Fruit fly (Drosophila melanogaster) whole organism, embryonic: ENCODE measurements around the gene Srp14.

Experiments
- Abd-B ChIP-seq: fragments of 200-800 bp; sonication (Bioruptor generic); optimal IDR thresholded peaks from 2 replicates; lab custom pipeline; 2018; ENCODE audit warnings: missing biosample characterization, mild to moderate bottlenecking, missing genetic modification characterization, moderate library complexity
- CG10209 ChIP-seq: fragments of 200-800 bp; sonication (Bioruptor generic); optimal IDR thresholded peaks from 3 replicates; lab custom pipeline; 2017; ENCODE audit warnings: missing biosample characterization, mild to moderate bottlenecking, missing genetic modification characterization, missing genetic modification reagents
- CG11085 ChIP-seq: fragments of 200-800 bp; sonication (Bioruptor generic); IDR thresholded peaks from 2 replicates; pipeline ENCODE4 v1.3.6; 2022; ENCODE audit warnings: missing biosample characterization, missing genetic modification characterization
- CG12104 ChIP-seq: fragments of 200-800 bp; sonication (Bioruptor generic); optimal IDR thresholded peaks from 3 replicates; lab custom pipeline; 2016; ENCODE audit warnings: missing biosample characterization, missing genetic modification characterization
- CG14860 ChIP-seq: fragments of 200-800 bp; sonication (Bioruptor generic); IDR thresholded peaks from 3 replicates; pipeline ENCODE4 v1.3.6; 2022; ENCODE audit warnings: missing biosample characterization, missing genetic modification characterization; ENCODE audit not compliant: partially characterized antibody
- CG15479 ChIP-seq: fragments of 200-800 bp; sonication (Bioruptor generic); optimal IDR thresholded peaks from 3 replicates; lab custom pipeline; 2019; ENCODE audit warnings: missing biosample characterization, mild to moderate bottlenecking, missing genetic modification characterization, moderate library complexity
- CG15514 ChIP-seq: fragments of 200-800 bp; sonication (Bioruptor generic); optimal IDR thresholded peaks from 3 replicates; lab custom pipeline; 2017; ENCODE audit warnings: missing biosample characterization, missing genetic modification characterization, mild to moderate bottlenecking, moderate library complexity, missing genetic modification reagents
- CG15601 ChIP-seq: fragments of 200-800 bp; sonication (Bioruptor generic); optimal IDR thresholded peaks from 3 replicates; lab custom pipeline; 2019; ENCODE audit warnings: missing biosample characterization, mild to moderate bottlenecking, missing genetic modification characterization, moderate library complexity
- CG1647 ChIP-seq: fragments of 200-800 bp; sonication (Bioruptor generic); optimal IDR thresholded peaks from 3 replicates; lab custom pipeline; 2016; ENCODE audit warnings: missing biosample characterization, missing genetic modification characterization
- CG16779 ChIP-seq: fragments of 200-800 bp; sonication (Bioruptor generic); IDR thresholded peaks from 2 replicates; pipeline ENCODE4 v1.3.6; 2022; ENCODE audit warnings: missing biosample characterization, missing genetic modification characterization
- CG2129 ChIP-seq: fragments of 200-800 bp; sonication (Bioruptor generic); IDR thresholded peaks from 2 replicates; pipeline ENCODE4 v1.3.6; 2022; ENCODE audit warnings: missing biosample characterization, missing genetic modification characterization; ENCODE audit not compliant: partially characterized antibody
- CG2875 ChIP-seq: fragments of 200-800 bp; sonication (Bioruptor generic); optimal IDR thresholded peaks from 2 replicates; lab custom pipeline; 2017; ENCODE audit warnings: missing biosample characterization, mild to moderate bottlenecking, missing genetic modification characterization, missing genetic modification reagents
- CG30403 ChIP-seq: fragments of 200-800 bp; sonication (Bioruptor generic); optimal IDR thresholded peaks from 3 replicates; lab custom pipeline; 2016; ENCODE audit warnings: missing biosample characterization, missing genetic modification characterization
- CG30431 ChIP-seq: fragments of 200-800 bp; sonication (Bioruptor generic); optimal IDR thresholded peaks from 2 replicates; lab custom pipeline; 2017; ENCODE audit warnings: missing biosample characterization, missing genetic modification characterization
- CG3995 ChIP-seq: fragments of 200-800 bp; sonication (Bioruptor generic); optimal IDR thresholded peaks from 3 replicates; lab custom pipeline; 2016; ENCODE audit warnings: missing biosample characterization, missing genetic modification characterization
- CG4404 ChIP-seq: fragments of 200-800 bp; sonication (Bioruptor generic); IDR thresholded peaks from 2 replicates; pipeline ENCODE4 v1.3.6; 2022; ENCODE audit warnings: missing biosample characterization, missing genetic modification characterization
- CG4424 ChIP-seq: fragments of 200-800 bp; sonication (Bioruptor generic); optimal IDR thresholded peaks from 3 replicates; lab custom pipeline; 2016; ENCODE audit warnings: missing biosample characterization, missing genetic modification characterization
- CG8290 ChIP-seq, 3 experiments: fragments of 200-800 bp; sonication (Bioruptor generic); optimal IDR thresholded peaks; 2 replicates each; lab custom pipeline; 2016 to 2019; ENCODE audit warnings: missing biosample characterization in 3 of 3, missing genetic modification characterization in 3 of 3, mild to moderate bottlenecking in 2 of 3, moderate library complexity in 1 of 3
- CG9727 ChIP-seq: fragments of 200-800 bp; sonication (Bioruptor generic); optimal IDR thresholded peaks from 3 replicates; lab custom pipeline; 2017; ENCODE audit warnings: missing biosample characterization, mild to moderate bottlenecking, missing genetic modification characterization
- CG9932 ChIP-seq: fragments of 200-800 bp; sonication (Bioruptor generic); IDR thresholded peaks from 2 replicates; pipeline ENCODE4 v1.3.6; 2022; ENCODE audit warnings: missing biosample characterization, missing genetic modification characterization
- D19B ChIP-seq: fragments of 200-800 bp; sonication (Bioruptor generic); optimal IDR thresholded peaks from 2 replicates; lab custom pipeline; 2017; ENCODE audit warnings: missing biosample characterization, mild to moderate bottlenecking, missing genetic modification characterization
- Drgx ChIP-seq: fragments of 200-800 bp; sonication (Bioruptor generic); IDR thresholded peaks from 2 replicates; pipeline ENCODE4 v1.3.6; 2022; ENCODE audit warnings: missing biosample characterization, missing genetic modification characterization
- Ets97D ChIP-seq: fragments of 200-800 bp; sonication (Bioruptor generic); optimal IDR thresholded peaks from 3 replicates; lab custom pipeline; 2016; ENCODE audit warnings: missing biosample characterization, missing genetic modification characterization
- HLH4C ChIP-seq: fragments of 200-800 bp; sonication (Bioruptor generic); IDR thresholded peaks from 3 replicates; pipeline ENCODE4 v1.3.6; 2022; ENCODE audit warnings: missing biosample characterization, missing genetic modification characterization; ENCODE audit not compliant: partially characterized antibody
- Hr78 ChIP-seq, 2 experiments: fragments of 200-800 bp in 1 of 2; fragments of >200 bp in 1 of 2; sonication (Bioruptor generic) in 1 of 2; optimal IDR thresholded peaks; 2 replicates each; lab custom pipeline; 2017 to 2019; ENCODE audit warnings: missing biosample characterization in 2 of 2, missing genetic modification characterization in 2 of 2, mild to moderate bottlenecking in 1 of 2, moderate library complexity in 1 of 2
- MESR4 ChIP-seq: fragments of 200-800 bp; sonication (Bioruptor generic); optimal IDR thresholded peaks from 2 replicates; lab custom pipeline; 2018; ENCODE audit warnings: missing biosample characterization, mild to moderate bottlenecking, missing genetic modification characterization, moderate library complexity
- Meics ChIP-seq: fragments of 200-800 bp; sonication (Bioruptor generic); optimal IDR thresholded peaks from 2 replicates; lab custom pipeline; 2017; ENCODE audit warnings: missing biosample characterization, mild to moderate bottlenecking, missing genetic modification characterization
- NC2β ChIP-seq: fragments of 200-800 bp; sonication (Bioruptor generic); optimal IDR thresholded peaks from 2 replicates; lab custom pipeline; 2016; ENCODE audit warnings: missing biosample characterization, missing genetic modification characterization
- Side ChIP-seq: fragments of 200-800 bp; sonication (Bioruptor generic); optimal IDR thresholded peaks from 2 replicates; lab custom pipeline; 2016; ENCODE audit warnings: missing biosample characterization, missing genetic modification characterization
- Ssrp ChIP-seq: fragments of 200-800 bp; sonication (Bioruptor generic); optimal IDR thresholded peaks from 2 replicates; lab custom pipeline; 2018; ENCODE audit warnings: missing biosample characterization, mild to moderate bottlenecking, missing genetic modification characterization, moderate library complexity
- Vsx1 ChIP-seq: fragments of 200-800 bp; sonication (Bioruptor generic); optimal IDR thresholded peaks from 2 replicates; lab custom pipeline; 2017; ENCODE audit warnings: missing biosample characterization, mild to moderate bottlenecking, missing genetic modification characterization, missing genetic modification reagents
- abd-A ChIP-seq: fragments of 200-800 bp; sonication (Bioruptor generic); optimal IDR thresholded peaks from 3 replicates; lab custom pipeline; 2019; ENCODE audit warnings: missing biosample characterization, mild to moderate bottlenecking, missing genetic modification characterization, moderate library complexity
- cad ChIP-seq: fragments of >200 bp; optimal IDR thresholded peaks from 2 replicates; lab custom pipeline; 2017; ENCODE audit warnings: missing biosample characterization, missing genetic modification characterization
- chn ChIP-seq: fragments of 200-800 bp; sonication (Bioruptor generic); optimal IDR thresholded peaks from 2 replicates; lab custom pipeline; 2016; ENCODE audit warnings: missing biosample characterization, missing genetic modification characterization
- dan ChIP-seq: fragments of 200-800 bp; sonication (Bioruptor generic); IDR thresholded peaks from 2 replicates; pipeline ENCODE4 v1.3.6; 2022; ENCODE audit warnings: missing biosample characterization, missing genetic modification characterization
- dmrt99B ChIP-seq: fragments of 200-800 bp; sonication (Bioruptor generic); optimal IDR thresholded peaks from 2 replicates; lab custom pipeline; 2018; ENCODE audit warnings: missing biosample characterization, mild to moderate bottlenecking, missing genetic modification characterization, moderate library complexity
- emc ChIP-seq: fragments of 200-800 bp; sonication (Bioruptor generic); optimal IDR thresholded peaks from 2 replicates; lab custom pipeline; 2016; ENCODE audit warnings: missing biosample characterization, missing genetic modification characterization
- gem ChIP-seq: fragments of 200-800 bp; sonication (Bioruptor generic); optimal IDR thresholded peaks from 2 replicates; lab custom pipeline; 2019; ENCODE audit warnings: missing biosample characterization, mild to moderate bottlenecking, missing genetic modification characterization, moderate library complexity
- gro ChIP-seq: fragments of 200-800 bp; sonication (Bioruptor generic); optimal IDR thresholded peaks from 2 replicates; lab custom pipeline; 2016; ENCODE audit warnings: missing biosample characterization, missing genetic modification characterization
- lilli ChIP-seq: fragments of 200-800 bp; sonication (Bioruptor generic); optimal IDR thresholded peaks from 3 replicates; lab custom pipeline; 2016; ENCODE audit warnings: missing biosample characterization, missing genetic modification characterization
- mirr ChIP-seq: fragments of 200-800 bp; sonication (Bioruptor generic); optimal IDR thresholded peaks from 3 replicates; lab custom pipeline; 2018; ENCODE audit warnings: missing biosample characterization, mild to moderate bottlenecking, missing genetic modification characterization
- ro ChIP-seq: fragments of 200-800 bp; sonication (Bioruptor generic); IDR thresholded peaks from 2 replicates; pipeline ENCODE4 v1.3.6; 2022; ENCODE audit warnings: missing biosample characterization, missing genetic modification characterization
- slou ChIP-seq: fragments of 200-800 bp; sonication (Bioruptor generic); optimal IDR thresholded peaks from 3 replicates; lab custom pipeline; 2016; ENCODE audit warnings: missing biosample characterization, missing genetic modification characterization
- sug ChIP-seq: fragments of 200-800 bp; optimal IDR thresholded peaks from 2 replicates; lab custom pipeline; 2019; ENCODE audit warnings: missing biosample characterization, mild to moderate bottlenecking, missing genetic modification characterization, moderate library complexity
- tgo ChIP-seq: fragments of 200-800 bp; sonication (Bioruptor generic); IDR thresholded peaks from 3 replicates; pipeline ENCODE4 v1.3.6; 2022; ENCODE audit warnings: missing biosample characterization, missing genetic modification characterization
- tio ChIP-seq: fragments of 200-800 bp; sonication (Bioruptor generic); optimal IDR thresholded peaks from 2 replicates; lab custom pipeline; 2017; ENCODE audit warnings: missing biosample characterization, missing genetic modification characterization, inconsistent platforms
- tup ChIP-seq: fragments of 200-800 bp; sonication (Bioruptor generic); optimal IDR thresholded peaks from 2 replicates; lab custom pipeline; 2016; ENCODE audit warnings: missing biosample characterization, mild to moderate bottlenecking, missing genetic modification characterization, moderate library complexity
- wdn ChIP-seq: fragments of 200-800 bp; sonication (Bioruptor generic); IDR thresholded peaks from 2 replicates; pipeline ENCODE4 v1.3.6; 2022; ENCODE audit warnings: missing biosample characterization, missing genetic modification characterization

Gene Srp14

DNA sequence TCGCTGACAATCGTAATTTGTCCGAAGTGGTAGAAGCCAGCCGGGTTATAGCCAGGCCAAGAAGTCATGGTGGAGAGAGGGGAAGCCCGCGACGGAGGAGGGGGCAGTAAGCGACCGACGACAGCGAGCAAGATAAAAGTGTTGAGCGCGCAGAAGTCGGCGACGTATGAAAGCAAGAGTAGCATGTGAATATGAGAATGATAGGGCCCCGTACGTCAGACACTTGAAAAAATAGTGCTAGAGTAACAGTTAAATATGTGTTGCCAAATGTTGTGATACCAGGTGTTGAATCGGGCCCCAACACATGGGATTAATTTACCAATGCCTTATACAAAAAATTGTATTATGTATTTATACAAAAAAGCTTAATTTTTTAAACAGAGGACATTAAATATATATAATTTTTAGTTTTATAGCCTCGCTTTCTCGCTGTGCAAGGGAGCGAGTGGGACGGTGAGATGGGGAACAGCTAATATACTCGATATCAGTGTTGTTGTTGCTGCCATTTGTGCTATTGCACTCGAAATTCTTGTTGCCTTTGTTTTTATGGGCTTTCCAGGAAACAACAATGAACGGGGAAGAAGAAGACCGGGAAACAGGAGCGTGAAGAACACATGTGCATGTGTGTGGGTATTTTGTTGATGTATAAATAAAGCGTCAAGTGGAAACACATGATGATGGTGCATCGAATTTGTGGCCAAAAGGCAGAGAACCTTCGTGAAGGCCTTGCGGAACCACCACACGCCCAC is 29.9 kb upstream of the Srp14 start (continued):
- TF ChIP-seq CG2129 (GFP tag; lab: Robert Waterston, UW) (no peak), cad (GFP tag; lab: Kevin White, UChicago) (peak; percentile 24), CG10209 (GFP tag; lab: Kevin White, UChicago) (peak; percentile 86), CG2875 (GFP tag; lab: Kevin White, UChicago) (peak; percentile 65), CG1647 (GFP tag; lab: Kevin White, UChicago) (peak; percentile 1), chn (GFP tag; lab: Kevin White, UChicago) (peak; percentile 55), ro (GFP tag; lab: Robert Waterston, UW) (peak; percentile 63), mirr (GFP tag; lab: Kevin White, UChicago) (peak; percentile 93), Vsx1 (GFP tag; lab: Kevin White, UChicago) (peak; percentile 94), dmrt99B (peak; percentile 90), dan (peak; percentile 62; the same call in 1 of the 2 replicates), CG14860 (GFP tag; lab: Robert Waterston, UW) (no peak), CG12104 (GFP tag; lab: Kevin White, UChicago) (peak; percentile 84), emc (no peak), Hr78 (GFP tag; optimal IDR thresholded peaks at IDR 0.05; lab: Kevin White, UChicago) (peak in 1 of 2 experiments; percentile 58), D19B (GFP tag; lab: Kevin White, UChicago) (peak; percentile 64), gem (tag; lab: Kevin White, UChicago) (peak; percentile 93), tup (peak; percentile 70), CG9932 (peak; percentile 78), CG3995 (peak; percentile 72), CG16779 (GFP tag; lab: Robert Waterston, UW) (peak; percentile 43; the same call in 1 of the 2 replicates), CG15479 (GFP tag; lab: Kevin White, UChicago) (no peak), Ssrp (tag; lab: Kevin White, UChicago) (peak; percentile 89), Ets97D (peak; percentile 8), wdn (GFP tag; lab: Robert Waterston, UW) (no peak), CG4424 (peak; percentile 89), abd-A (no peak), lilli (GFP tag; lab: Kevin White, UChicago) (peak; percentile 81), CG30431 (GFP tag; lab: Kevin White, UChicago) (peak; percentile 80), NC2β (GFP tag; lab: Kevin White, UChicago) (no peak), tio (GFP tag; lab: Kevin White, UChicago) (peak; percentile 83), gro (GFP tag; lab: Kevin White, UChicago) (peak; percentile 24), CG11085 (GFP tag; lab: Robert Waterston, UW) (peak; percentile 66), slou (GFP tag; lab: Kevin White, UChicago) (peak; percentile 20), HLH4C (no peak), CG9727 (GFP tag; lab: Kevin White, UChicago) (peak; percentile 86), Abd-B (GFP tag; lab: Kevin White, UChicago) (peak; percentile 86), Meics (GFP tag; lab: Kevin White, UChicago) (peak; percentile 88), Side (GFP tag; lab: Kevin White, UChicago) (no peak), CG8290 (GFP tag; optimal IDR thresholded peaks at IDR 0.05; lab: Kevin White, UChicago) (peak; percentile 80), CG8290 (tag; optimal IDR thresholded peaks at IDR 0.05; lab: Kevin White, UChicago) (peak; percentile 11 to 44), CG15514 (GFP tag; lab: Kevin White, UChicago) (peak; percentile 67), Drgx (peak; percentile 78), CG4404 (GFP tag; lab: Robert Waterston, UW) (peak; percentile 85), tgo (GFP tag; lab: Robert Waterston, UW) (peak; percentile 89), sug (tag; lab: Kevin White, UChicago) (peak; percentile 87), CG30403 (GFP tag; lab: Kevin White, UChicago) (peak; percentile 81), CG15601 (tag; lab: Kevin White, UChicago) (peak; percentile 78), MESR4 (GFP tag; lab: Kevin White, UChicago) (no peak)
